Worm (Caenorhabditis elegans) whole organism, L4/young adult: ENCODE measurements around the gene C50D2.10.

ENCODE experiments used
- W03F9.2 ChIP-seq: fragments of 150-350 bp; optimal IDR thresholded peaks from 2 replicates; lab custom pipeline; 2014; ENCODE audit warnings: missing biosample characterization, missing genetic modification characterization
- him-1 ChIP-seq: sonication (generic microtip); optimal IDR thresholded peaks from 2 replicates; lab custom pipeline; 2016; ENCODE audit warnings: missing genotype, missing genetic modification reagents, missing genetic modification characterization, missing compliant biosample characterization

- TF ChIP-seq him-1 (tag; lab: Kevin White, UChicago) (no peak), W03F9.2 (tag; lab: Kevin White, UChicago) (no peak)
Observed at ce11 chrII:105327-105882, 6.5 kb downstream of the C50D2.10 start.
